Fruit fly (Drosophila melanogaster): ENCODE results near the gene moi.

moi gene

dm6 chr3R:18255281-18255680, at the start of gene moi, which contains the start of the genes Ada2a, Polr2D and Tgs1:
Gene moi (plus strand): TSS chr3R:18255530.
Gene Ada2a (minus strand): TSS chr3R:18255487.
Gene Polr2D (minus strand): TSS chr3R:18255487.
Gene Tgs1 (plus strand): TSS chr3R:18255530.
- TF ChIP-seq CG17829 (tag; optimal IDR thresholded peaks at IDR 0.05) (peak; percentile 12), stwl (tag; optimal IDR thresholded peaks at IDR 0.05) (peak; percentile 49), knrl (GFP tag; IDR thresholded peaks at IDR 0.05; ENCODE audit: partially characterized antibody) (peak; percentile 73), kay (GFP tag; optimal IDR thresholded peaks at IDR 0.05) (no peak), mld (GFP tag; IDR thresholded peaks at IDR 0.05; ENCODE audit: partially characterized antibody) (peak; percentile 74; the same call in 2 of the 3 replicates), Scr (GFP tag; IDR thresholded peaks at IDR 0.05; ENCODE audit: partially characterized antibody) (peak; percentile 79), maf-S (GFP tag; optimal IDR thresholded peaks at IDR 0.05) (no peak), hbn (GFP tag; IDR thresholded peaks at IDR 0.05; ENCODE audit: partially characterized antibody) (peak; percentile 72), grn (GFP tag; optimal IDR thresholded peaks at IDR 0.05) (no peak), Bgb (GFP tag; IDR thresholded peaks at IDR 0.05; ENCODE audit: partially characterized antibody) (peak; percentile 79), H2.0 (GFP tag; IDR thresholded peaks at IDR 0.05) (no peak), CG34224 (GFP tag; IDR thresholded peaks at IDR 0.05; ENCODE audit: partially characterized antibody) (peak; percentile 85), fu2 (GFP tag; optimal IDR thresholded peaks at IDR 0.05) (no peak), CG16813 (GFP tag; IDR thresholded peaks at IDR 0.05; ENCODE audit: partially characterized antibody) (peak; percentile 80), CG42726 (GFP tag; IDR thresholded peaks at IDR 0.05; ENCODE audit: partially characterized antibody) (peak; percentile 73), zen2 (GFP tag; IDR thresholded peaks at IDR 0.05; ENCODE audit: partially characterized antibody) (peak; percentile 51; the same call in 1 of the 3 replicates), CG13624 (GFP tag; optimal IDR thresholded peaks at IDR 0.05) (peak; percentile 33), BEAF-32 (GFP tag; optimal IDR thresholded peaks at IDR 0.05) (peak; percentile 85), CG12659 (GFP tag; optimal IDR thresholded peaks at IDR 0.05) (peak; percentile 42), CG31224 (GFP tag; IDR thresholded peaks at IDR 0.05) (no peak), dm (GFP tag; optimal IDR thresholded peaks at IDR 0.05) (peak; percentile 55), Med (GFP tag) (peak; percentile 82), unc-4 (GFP tag; IDR thresholded peaks at IDR 0.05; ENCODE audit: partially characterized antibody) (peak; percentile 75; the same call in 1 of the 2 replicates), CHES-1-like (GFP tag; optimal IDR thresholded peaks at IDR 0.05) (peak; percentile 63), nmo (GFP tag; optimal IDR thresholded peaks at IDR 0.05) (peak; percentile 7), CG17186 (GFP tag; optimal IDR thresholded peaks at IDR 0.05) (peak; percentile 9), gro (GFP tag; optimal IDR thresholded peaks at IDR 0.05) (peak; percentile 15), gfzf (GFP tag; optimal IDR thresholded peaks at IDR 0.05) (peak; percentile 60), emc (GFP tag; optimal IDR thresholded peaks at IDR 0.05) (no peak), CG9932 (GFP tag; IDR thresholded peaks at IDR 0.05) (peak; percentile 44), E2f2 (GFP tag; IDR thresholded peaks at IDR 0.05) (peak; percentile 79), CG9609 (GFP tag; optimal IDR thresholded peaks at IDR 0.05) (no peak), vnd (GFP tag; IDR thresholded peaks at IDR 0.05; ENCODE audit: partially characterized antibody) (peak; percentile 61), CG2129 (GFP tag; IDR thresholded peaks at IDR 0.05; ENCODE audit: partially characterized antibody) (peak; percentile 42; the same call in 1 of the 2 replicates), CG3995 (GFP tag; optimal IDR thresholded peaks at IDR 0.05) (peak; percentile 10), ftz-f1 (GFP tag; optimal IDR thresholded peaks at IDR 0.05) (peak; percentile 80), H15 (GFP tag; IDR thresholded peaks at IDR 0.05) (no peak), HLH4C (GFP tag; IDR thresholded peaks at IDR 0.05; ENCODE audit: partially characterized antibody) (peak; percentile 66; the same call in 2 of the 3 replicates), CG2120 (GFP tag; optimal IDR thresholded peaks at IDR 0.05) (peak; percentile 9), CG2889 (GFP tag; IDR thresholded peaks at IDR 0.05) (no peak), Dref (GFP tag; IDR thresholded peaks at IDR 0.05) (peak; percentile 82), chinmo (GFP tag; IDR thresholded peaks at IDR 0.05; ENCODE audit: partially characterized antibody) (0 out of 4 replicates have a peak, but pooled peaks have one; percentile 73), trem (tag; optimal IDR thresholded peaks at IDR 0.05) (peak; percentile 70), Camta (GFP tag; optimal IDR thresholded peaks at IDR 0.05) (no peak), CG9797 (GFP tag; optimal IDR thresholded peaks at IDR 0.05) (peak; percentile 78), Elba2 (GFP tag; optimal IDR thresholded peaks at IDR 0.05) (peak; percentile 55), CG1529 (GFP tag; optimal IDR thresholded peaks at IDR 0.05) (no peak), ato (GFP tag; IDR thresholded peaks at IDR 0.05; ENCODE audit: partially characterized antibody) (peak; percentile 57), Fer1 (GFP tag; optimal IDR thresholded peaks at IDR 0.05) (no peak)

All from whole organism, embryonic.